Worm (Caenorhabditis elegans) whole organism, mixed stage, embryonic: ENCODE data around the gene clec-83.
A peak's percentile ranks its signal among the peaks of the same experiment; 100 is the strongest.

Experiments
- M03D4.4 ChIP-seq: sonication (generic microtip); optimal IDR thresholded peaks from 2 replicates; lab custom pipeline; 2017; ENCODE audit warnings: mild to moderate bottlenecking, missing genetic modification characterization, missing compliant biosample characterization
- bed-3 ChIP-seq: fragments of 200-800 bp; sonication (Bioruptor generic); optimal IDR thresholded peaks from 3 replicates; lab custom pipeline; 2018; ENCODE audit warnings: mild to moderate bottlenecking, missing genetic modification characterization, moderate library complexity, missing compliant biosample characterization
- ceh-39 ChIP-seq: fragments of 150-350 bp; optimal IDR thresholded peaks from 2 replicates; lab custom pipeline; 2014; ENCODE audit warnings: missing biosample characterization, missing genetic modification characterization
- ceh-43 ChIP-seq: fragments of 200-800 bp; sonication (Bioruptor generic); optimal IDR thresholded peaks from 2 replicates; lab custom pipeline; 2018; ENCODE audit warnings: mild to moderate bottlenecking, missing genetic modification characterization, moderate library complexity, missing compliant biosample characterization
- ceh-83 ChIP-seq: fragments of 200-800 bp; sonication (Bioruptor generic); optimal IDR thresholded peaks from 2 replicates; lab custom pipeline; 2018; ENCODE audit warnings: mild to moderate bottlenecking, missing genetic modification characterization, missing compliant biosample characterization
- ces-1 ChIP-seq: fragments of 150-350 bp; optimal IDR thresholded peaks from 2 replicates; lab custom pipeline; 2014; ENCODE audit warnings: missing biosample characterization, missing genetic modification reagents, missing genetic modification characterization
- cnd-1 ChIP-seq: fragments of 200-800 bp; sonication (Bioruptor generic); optimal IDR thresholded peaks from 2 replicates; lab custom pipeline; 2018; ENCODE audit warnings: mild to moderate bottlenecking, missing genetic modification characterization, missing compliant biosample characterization
- drap-1 ChIP-seq: fragments of 200-800 bp; sonication (Bioruptor generic); optimal IDR thresholded peaks from 3 replicates; lab custom pipeline; 2018; ENCODE audit warnings: mild to moderate bottlenecking, missing genetic modification characterization, missing compliant biosample characterization
- elt-1 ChIP-seq: sonication (generic microtip); optimal IDR thresholded peaks from 2 replicates; lab custom pipeline; 2017; ENCODE audit warnings: missing genetic modification characterization, mild to moderate bottlenecking, missing compliant biosample characterization, antibody characterized with exemption, moderate library complexity, borderline replicate concordance; ENCODE audit not compliant: insufficient read depth
- elt-3 ChIP-seq: fragments of 150-350 bp; optimal IDR thresholded peaks from 2 replicates; lab custom pipeline; 2014; ENCODE audit warnings: missing biosample characterization, missing genetic modification characterization
- flh-1 ChIP-seq: fragments of 200-800 bp; sonication (Bioruptor generic); optimal IDR thresholded peaks from 2 replicates; lab custom pipeline; 2018; ENCODE audit warnings: mild to moderate bottlenecking, missing genetic modification characterization, moderate library complexity, missing compliant biosample characterization
- ham-2 ChIP-seq: fragments of 200-800 bp; sonication (Bioruptor generic); optimal IDR thresholded peaks from 2 replicates; lab custom pipeline; 2018; ENCODE audit warnings: mild to moderate bottlenecking, missing genetic modification characterization, missing compliant biosample characterization
- hlh-1 ChIP-seq: fragments of 150-350 bp; optimal IDR thresholded peaks from 2 replicates; lab custom pipeline; 2014; ENCODE audit warnings: missing biosample characterization, missing genetic modification reagents, missing genetic modification characterization
- lin-13 ChIP-seq: fragments of 150-350 bp; optimal IDR thresholded peaks from 2 replicates; lab custom pipeline; 2014; ENCODE audit warnings: missing biosample characterization, missing genetic modification characterization
- lin-32 ChIP-seq: fragments of 200-800 bp; sonication (Bioruptor generic); optimal IDR thresholded peaks from 2 replicates; lab custom pipeline; 2018; ENCODE audit warnings: mild to moderate bottlenecking, missing genetic modification characterization, missing compliant biosample characterization
- lsy-2 ChIP-seq: fragments of 150-350 bp; optimal IDR thresholded peaks from 2 replicates; lab custom pipeline; 2014; ENCODE audit warnings: missing biosample characterization, missing genetic modification characterization
- mab-5 ChIP-seq: fragments of 150-350 bp; optimal IDR thresholded peaks from 2 replicates; lab custom pipeline; 2014; ENCODE audit warnings: missing biosample characterization, missing genetic modification characterization
- mep-1 ChIP-seq: fragments of 150-350 bp; optimal IDR thresholded peaks from 2 replicates; lab custom pipeline; 2017; ENCODE audit warnings: missing biosample characterization, missing genetic modification reagents, missing genetic modification characterization, inconsistent platforms
- mls-2 ChIP-seq: sonication (generic microtip); optimal IDR thresholded peaks from 2 replicates; lab custom pipeline; 2016; ENCODE audit warnings: mild to moderate bottlenecking, missing genetic modification characterization, moderate library complexity, missing compliant biosample characterization
- nhr-12 ChIP-seq: fragments of 150-350 bp; optimal IDR thresholded peaks from 2 replicates; lab custom pipeline; 2014; ENCODE audit warnings: missing biosample characterization, missing genetic modification characterization
- nhr-2 ChIP-seq: fragments of 150-350 bp; optimal IDR thresholded peaks from 2 replicates; lab custom pipeline; 2014; ENCODE audit warnings: missing biosample characterization, missing genetic modification characterization
- nhr-237 ChIP-seq: fragments of 150-350 bp; optimal IDR thresholded peaks from 2 replicates; lab custom pipeline; 2014; ENCODE audit warnings: missing biosample characterization, missing genetic modification characterization
- pha-4 ChIP-seq: fragments of 150-350 bp; optimal IDR thresholded peaks from 2 replicates; lab custom pipeline; 2018; ENCODE audit warnings: missing biosample characterization, missing genetic modification reagents, missing genetic modification characterization
- sem-2 ChIP-seq: fragments of 200-800 bp; sonication (Bioruptor generic); optimal IDR thresholded peaks from 2 replicates; lab custom pipeline; 2018; ENCODE audit warnings: mild to moderate bottlenecking, missing genetic modification characterization, missing compliant biosample characterization
- snpc-4 ChIP-seq: fragments of 150-350 bp; optimal IDR thresholded peaks from 2 replicates; lab custom pipeline; 2014; ENCODE audit warnings: missing biosample characterization, missing genetic modification characterization
- sptf-1 ChIP-seq: sonication (generic microtip); optimal IDR thresholded peaks from 2 replicates; lab custom pipeline; 2017; ENCODE audit warnings: mild to moderate bottlenecking, missing genetic modification characterization, moderate library complexity, missing compliant biosample characterization
- tbx-8 ChIP-seq: fragments of 200-800 bp; sonication (Bioruptor generic); optimal IDR thresholded peaks from 2 replicates; lab custom pipeline; 2018; ENCODE audit warnings: mild to moderate bottlenecking, missing genetic modification characterization, moderate library complexity, missing compliant biosample characterization
- unc-120 ChIP-seq: sonication (generic microtip); optimal IDR thresholded peaks from 2 replicates; lab custom pipeline; 2017; ENCODE audit warnings: missing genetic modification characterization, missing compliant biosample characterization; ENCODE audit not compliant: poor library complexity, severe bottlenecking
- unc-39 ChIP-seq: fragments of 150-350 bp; optimal IDR thresholded peaks from 2 replicates; lab custom pipeline; 2014; ENCODE audit warnings: missing biosample characterization, missing genetic modification characterization
- unc-62 ChIP-seq: fragments of 150-350 bp; optimal IDR thresholded peaks from 2 replicates; lab custom pipeline; 2014; ENCODE audit warnings: missing biosample characterization, missing genetic modification reagents, missing genetic modification characterization
- zip-8 ChIP-seq: fragments of 150-350 bp; optimal IDR thresholded peaks from 2 replicates; lab custom pipeline; 2014; ENCODE audit warnings: missing biosample characterization, missing genetic modification characterization
- ztf-11 ChIP-seq: fragments of 150-350 bp; optimal IDR thresholded peaks from 2 replicates; lab custom pipeline; 2014; ENCODE audit warnings: missing biosample characterization, missing genetic modification characterization

Gene clec-83

ce11 chrIV:2841260-2841659 is at the start of gene clec-83:
Gene clec-83, minus strand, starts transcription at chrIV:2841472.
- TF ChIP-seq mab-5 (tag; lab: Kevin White, UChicago) (no peak), ceh-83 (GFP tag; lab: Kevin White, UChicago) (no peak), pha-4 (no peak), lin-32 (GFP tag; lab: Kevin White, UChicago) (no peak), unc-62 (GFP tag; lab: Kevin White, UChicago) (no peak), unc-39 (tag; lab: Kevin White, UChicago) (no peak), ces-1 (GFP tag; lab: Kevin White, UChicago) (no peak), nhr-12 (tag; lab: Kevin White, UChicago) (no peak), unc-120 (tag; lab: Kevin White, UChicago) (no peak), bed-3 (GFP tag; lab: Kevin White, UChicago) (no peak), sem-2 (GFP tag; lab: Kevin White, UChicago) (no peak), mls-2 (tag; lab: Kevin White, UChicago) (no peak), ceh-39 (tag; lab: Kevin White, UChicago) (no peak)

ce11 chrIV:2890401-2890952 is 49.2 kb upstream of the clec-83 start, which contains the start of the genes nprt-1 and dib-1:
Gene nprt-1, minus strand, starts transcription at chrIV:2890451.
Gene dib-1, plus strand, starts transcription at chrIV:2890882.
- no peak for TF ChIP-seq pha-4
- peak; percentile 13 for TF ChIP-seq sptf-1 (tag; lab: Kevin White, UChicago)
- no peak for TF ChIP-seq elt-3 (tag; lab: Kevin White, UChicago)
- TF ChIP-seq tbx-8 (GFP tag; lab: Kevin White, UChicago), result no peak
- no peak for TF ChIP-seq lin-32 (GFP tag; lab: Kevin White, UChicago)
- TF ChIP-seq unc-39 (tag; lab: Kevin White, UChicago), result no peak
- TF ChIP-seq bed-3 (GFP tag; lab: Kevin White, UChicago), result no peak
- TF ChIP-seq ceh-43 (GFP tag; lab: Kevin White, UChicago), result no peak
- peak; percentile 12 for TF ChIP-seq nhr-237 (tag; lab: Kevin White, UChicago)
- TF ChIP-seq hlh-1 (tag; lab: Kevin White, UChicago), result no peak
- TF ChIP-seq lin-13 (tag; lab: Kevin White, UChicago), result peak; percentile 4
- no peak for TF ChIP-seq mab-5 (tag; lab: Kevin White, UChicago)
- no peak for TF ChIP-seq zip-8
- peak; percentile 73 for TF ChIP-seq lsy-2 (tag; lab: Kevin White, UChicago)
- TF ChIP-seq unc-62 (GFP tag; lab: Kevin White, UChicago), result no peak
- peak; percentile 62 for TF ChIP-seq ces-1 (GFP tag; lab: Kevin White, UChicago)
- TF ChIP-seq drap-1 (GFP tag; lab: Kevin White, UChicago), result no peak
- no peak for TF ChIP-seq cnd-1 (tag; lab: Kevin White, UChicago)
- TF ChIP-seq M03D4.4 (tag; lab: Kevin White, UChicago), result no peak
- TF ChIP-seq flh-1 (GFP tag; lab: Kevin White, UChicago), result no peak
- no peak for TF ChIP-seq ceh-39 (tag; lab: Kevin White, UChicago)
- no peak for TF ChIP-seq ham-2 (GFP tag; lab: Kevin White, UChicago)
- peak; percentile 47 for TF ChIP-seq mep-1 (tag; lab: Kevin White, UChicago)
- TF ChIP-seq ztf-11 (tag; lab: Kevin White, UChicago), result no peak

ce11 chrIV:2888496-2889101 is 47.3 kb upstream of the clec-83 start:
- TF ChIP-seq snpc-4 (no peak), hlh-1 (tag; lab: Kevin White, UChicago) (no peak), ces-1 (GFP tag; lab: Kevin White, UChicago) (no peak), sem-2 (GFP tag; lab: Kevin White, UChicago) (no peak), ceh-43 (GFP tag; lab: Kevin White, UChicago) (no peak), nhr-2 (tag; lab: Kevin White, UChicago) (no peak), unc-39 (tag; lab: Kevin White, UChicago) (no peak), lin-32 (GFP tag; lab: Kevin White, UChicago) (no peak), lsy-2 (tag; lab: Kevin White, UChicago) (no peak), sptf-1 (tag; lab: Kevin White, UChicago) (no peak), ceh-83 (GFP tag; lab: Kevin White, UChicago) (no peak), unc-62 (GFP tag; lab: Kevin White, UChicago) (no peak), ztf-11 (tag; lab: Kevin White, UChicago) (no peak), elt-1 (tag; lab: Kevin White, UChicago) (no peak), nhr-12 (tag; lab: Kevin White, UChicago) (no peak), cnd-1 (tag; lab: Kevin White, UChicago) (no peak)
- TF ChIP-seq, all 35 proteins: peak for 0
